Worm (Caenorhabditis elegans) whole organism, young adult: Measurements from ENCODE around the gene gtf-2A2.
A peak's percentile ranks its signal among the peaks of the same experiment; 100 is the strongest.

Experiments used
- B0019.2 ChIP-seq: fragments of 200-800 bp; sonication (Bioruptor generic); conservative IDR thresholded peaks from 2 replicates; pipeline ENCODE4 v1.3.6; 2022; ENCODE audit warnings: missing genetic modification reagents, missing genetic modification characterization, missing compliant biosample characterization
- C17E4.6 ChIP-seq: fragments of 200-800 bp; sonication (Bioruptor generic); IDR thresholded peaks from 2 replicates; pipeline ENCODE4 v1.3.6; 2022; ENCODE audit warnings: missing genetic modification reagents, missing genetic modification characterization, missing compliant biosample characterization
- F33H1.4 ChIP-seq: fragments of 200-800 bp; sonication (Bioruptor generic); IDR thresholded peaks from 2 replicates; pipeline ENCODE4 v1.3.6; 2022; ENCODE audit warnings: missing genetic modification reagents, missing genetic modification characterization, missing compliant biosample characterization
- F39B2.1 ChIP-seq: fragments of 200-800 bp; sonication (Bioruptor generic); IDR thresholded peaks from 2 replicates; pipeline ENCODE4 v1.3.6; 2022; ENCODE audit warnings: missing genetic modification reagents, missing genetic modification characterization, missing compliant biosample characterization
- F52B5.7 ChIP-seq: sonication (generic microtip); optimal IDR thresholded peaks from 2 replicates; lab custom pipeline; 2016; ENCODE audit warnings: mild to moderate bottlenecking, missing genetic modification characterization, missing compliant biosample characterization
- F57A8.1 ChIP-seq: fragments of 200-800 bp; sonication (Bioruptor generic); optimal IDR thresholded peaks from 2 replicates; lab custom pipeline; 2018; ENCODE audit warnings: mild to moderate bottlenecking, missing genetic modification characterization, moderate library complexity, missing compliant biosample characterization
- Y53G8AR.9 ChIP-seq: fragments of 200-800 bp; sonication (Bioruptor generic); conservative IDR thresholded peaks from 2 replicates; pipeline ENCODE4 v1.3.6; 2022; ENCODE audit warnings: missing genetic modification reagents, missing genetic modification characterization, missing compliant biosample characterization
- Y67H2A.10 ChIP-seq: fragments of 200-800 bp; sonication (Bioruptor generic); conservative IDR thresholded peaks from 2 replicates; pipeline ENCODE4 v1.3.6; 2022; ENCODE audit warnings: missing genetic modification reagents, missing genetic modification characterization, missing compliant biosample characterization
- ZK185.1 ChIP-seq: sonication (generic microtip); optimal IDR thresholded peaks from 2 replicates; lab custom pipeline; 2016; ENCODE audit warnings: mild to moderate bottlenecking, missing genetic modification characterization, missing compliant biosample characterization; ENCODE audit not compliant: poor library complexity, severe bottlenecking
- ama-1 ChIP-seq, 3 experiments: fragments of 150-350 bp in 1 of 3; sonication (generic microtip) in 2 of 3; optimal IDR thresholded peaks; 2 replicates each; lab custom pipeline; 2014 to 2018; ENCODE audit warnings: missing biosample characterization in 2 of 3, missing genetic modification characterization in 2 of 3, missing genetic modification reagents in 2 of 3
- bed-2 ChIP-seq: fragments of 200-800 bp; sonication (Bioruptor generic); IDR thresholded peaks from 2 replicates; pipeline ENCODE4 v1.3.6; 2022; ENCODE audit warnings: missing genetic modification reagents, missing genetic modification characterization, missing compliant biosample characterization
- cebp-1 ChIP-seq, 2 experiments: fragments of 200-800 bp in 1 of 2; sonication (Bioruptor generic) in 1 of 2; sonication (generic microtip) in 1 of 2; IDR thresholded peaks in 1 of 2; optimal IDR thresholded peaks in 1 of 2; 2 replicates each; pipeline versions ENCODE4 v1.3.6 to Lab custom; 2017 to 2022; ENCODE audit warnings: missing compliant biosample characterization in 2 of 2, missing genetic modification characterization in 2 of 2, mild to moderate bottlenecking in 1 of 2, missing genetic modification reagents in 1 of 2, moderate library complexity in 1 of 2
- cebp-2 ChIP-seq: fragments of 200-800 bp; sonication (Bioruptor generic); IDR thresholded peaks from 2 replicates; pipeline ENCODE4 v1.3.6; 2022; ENCODE audit warnings: missing genetic modification characterization, missing compliant biosample characterization
- ceh-100 ChIP-seq: fragments of 200-800 bp; sonication (Bioruptor generic); IDR thresholded peaks from 2 replicates; pipeline ENCODE4 v1.3.6; 2022; ENCODE audit warnings: missing genetic modification reagents, missing genetic modification characterization, missing compliant biosample characterization
- ceh-27 ChIP-seq: fragments of 200-800 bp; sonication (Bioruptor generic); optimal IDR thresholded peaks from 2 replicates; lab custom pipeline; 2018; ENCODE audit warnings: mild to moderate bottlenecking, missing genetic modification characterization, moderate library complexity, missing compliant biosample characterization
- ceh-40 ChIP-seq: fragments of 200-800 bp; sonication (Bioruptor generic); IDR thresholded peaks from 2 replicates; pipeline ENCODE4 v1.3.6; 2022; ENCODE audit warnings: missing genetic modification characterization, missing compliant biosample characterization
- dpl-1 ChIP-seq: fragments of 150-350 bp; optimal IDR thresholded peaks from 2 replicates; lab custom pipeline; 2014; ENCODE audit warnings: missing biosample characterization, missing genetic modification reagents, missing genetic modification characterization
- egl-44 ChIP-seq: fragments of 200-800 bp; sonication (Bioruptor generic); IDR thresholded peaks from 2 replicates; pipeline ENCODE4 v1.3.6; 2022; ENCODE audit warnings: missing genetic modification reagents, missing genetic modification characterization, missing compliant biosample characterization
- egrh-3 ChIP-seq: fragments of 200-800 bp; sonication (Bioruptor generic); IDR thresholded peaks from 2 replicates; pipeline ENCODE4 v1.3.6; 2022; ENCODE audit warnings: missing genetic modification reagents, missing genetic modification characterization, missing compliant biosample characterization
- him-1 ChIP-seq: sonication (generic microtip); optimal IDR thresholded peaks from 2 replicates; lab custom pipeline; 2016; ENCODE audit warnings: missing genotype, missing genetic modification reagents, missing genetic modification characterization, missing compliant biosample characterization
- hlh-12 ChIP-seq: sonication (generic microtip); optimal IDR thresholded peaks from 2 replicates; lab custom pipeline; 2016; ENCODE audit warnings: missing genetic modification characterization, missing compliant biosample characterization
- hmg-20 ChIP-seq: fragments of 200-800 bp; sonication (Bioruptor generic); IDR thresholded peaks from 2 replicates; pipeline ENCODE4 v1.3.6; 2022; ENCODE audit warnings: missing genetic modification reagents, missing genetic modification characterization, missing compliant biosample characterization
- lin-40 ChIP-seq: sonication (generic microtip); optimal IDR thresholded peaks from 2 replicates; lab custom pipeline; 2016; ENCODE audit warnings: missing genetic modification characterization, mild to moderate bottlenecking, missing compliant biosample characterization, missing genotype, missing genetic modification reagents
- lsl-1 ChIP-seq: fragments of 200-800 bp; sonication (Bioruptor generic); optimal IDR thresholded peaks from 2 replicates; lab custom pipeline; 2018; ENCODE audit warnings: mild to moderate bottlenecking, missing genetic modification characterization, moderate library complexity, missing compliant biosample characterization
- madf-3 ChIP-seq: fragments of 200-800 bp; sonication (Bioruptor generic); IDR thresholded peaks from 2 replicates; pipeline ENCODE4 v1.3.6; 2022; ENCODE audit warnings: missing genetic modification reagents, missing genetic modification characterization, missing compliant biosample characterization
- mcd-1 ChIP-seq: fragments of 200-800 bp; sonication (Bioruptor generic); IDR thresholded peaks from 2 replicates; pipeline ENCODE4 v1.3.6; 2022; ENCODE audit warnings: missing genetic modification reagents, missing genetic modification characterization, missing compliant biosample characterization
- mel-28 ChIP-seq: sonication (generic microtip); optimal IDR thresholded peaks from 2 replicates; lab custom pipeline; 2016; ENCODE audit warnings: borderline replicate concordance, mild to moderate bottlenecking, missing genetic modification characterization, missing compliant biosample characterization
- nfyb-1 ChIP-seq: fragments of 200-800 bp; sonication (Bioruptor generic); IDR thresholded peaks from 2 replicates; pipeline ENCODE4 v1.3.6; 2022; ENCODE audit warnings: missing genetic modification reagents, missing genetic modification characterization, missing compliant biosample characterization
- nhr-120 ChIP-seq: fragments of 200-800 bp; sonication (Bioruptor generic); IDR thresholded peaks from 2 replicates; pipeline ENCODE4 v1.3.6; 2022; ENCODE audit warnings: missing genetic modification characterization, missing compliant biosample characterization
- nhr-27 ChIP-seq: fragments of 200-800 bp; sonication (Bioruptor generic); optimal IDR thresholded peaks from 2 replicates; lab custom pipeline; 2018; ENCODE audit warnings: mild to moderate bottlenecking, missing genetic modification characterization, moderate library complexity, missing compliant biosample characterization
- nhr-80 ChIP-seq: sonication (generic microtip); optimal IDR thresholded peaks from 2 replicates; lab custom pipeline; 2016; ENCODE audit warnings: missing genetic modification characterization, missing compliant biosample characterization
- nhr-90 ChIP-seq: sonication (generic microtip); optimal IDR thresholded peaks from 2 replicates; lab custom pipeline; 2016; ENCODE audit warnings: missing genotype, mild to moderate bottlenecking, missing genetic modification characterization, missing compliant biosample characterization
- pbrm-1 ChIP-seq: fragments of 200-800 bp; sonication (Bioruptor generic); IDR thresholded peaks from 2 replicates; pipeline ENCODE4 v1.3.6; 2022; ENCODE audit warnings: missing genetic modification reagents, missing genetic modification characterization, missing compliant biosample characterization
- pha-4 ChIP-seq: fragments of 150-350 bp; sonication (generic microtip); optimal IDR thresholded peaks from 2 replicates; lab custom pipeline; 2014; ENCODE audit warnings: missing biosample characterization, missing genetic modification reagents, missing genetic modification characterization
- rcor-1 ChIP-seq: fragments of 200-800 bp; sonication (Bioruptor generic); IDR thresholded peaks from 2 replicates; pipeline ENCODE4 v1.3.6; 2022; ENCODE audit warnings: missing genetic modification reagents, missing genetic modification characterization, missing compliant biosample characterization
- snpc-4 ChIP-seq, 5 experiments: fragments of 150-350 bp in 1 of 5; sonication (generic microtip) in 4 of 5; optimal IDR thresholded peaks; 2 replicates each; lab custom pipeline; 2014 to 2018; ENCODE audit warnings: missing genetic modification characterization in 5 of 5, missing biosample characterization in 3 of 5, antibody characterized with exemption in 2 of 5, mild to moderate bottlenecking in 2 of 5, missing compliant biosample characterization in 2 of 5, missing genotype in 2 of 5, moderate library complexity in 2 of 5, missing genetic modification reagents in 1 of 5
- somi-1 ChIP-seq: fragments of 200-800 bp; sonication (Bioruptor generic); optimal IDR thresholded peaks from 2 replicates; lab custom pipeline; 2018; ENCODE audit warnings: mild to moderate bottlenecking, missing genetic modification characterization, missing compliant biosample characterization
- sptf-2 ChIP-seq: fragments of 200-800 bp; sonication (Bioruptor generic); optimal IDR thresholded peaks from 2 replicates; lab custom pipeline; 2018; ENCODE audit warnings: mild to moderate bottlenecking, missing genetic modification characterization, missing compliant biosample characterization
- tbp1 ChIP-seq: fragments of 200-800 bp; sonication (Bioruptor generic); optimal IDR thresholded peaks from 2 replicates; lab custom pipeline; 2018; ENCODE audit warnings: mild to moderate bottlenecking, missing genetic modification characterization, missing compliant biosample characterization
- tbx-9 ChIP-seq: sonication (generic microtip); optimal IDR thresholded peaks from 2 replicates; lab custom pipeline; 2016; ENCODE audit warnings: borderline replicate concordance, missing genetic modification characterization, inconsistent platforms, missing compliant biosample characterization
- tlf-1 ChIP-seq: fragments of 200-800 bp; sonication (Bioruptor generic); optimal IDR thresholded peaks from 2 replicates; lab custom pipeline; 2018; ENCODE audit warnings: mild to moderate bottlenecking, missing genetic modification characterization, missing compliant biosample characterization
- unc-62 ChIP-seq: fragments of 150-350 bp; optimal IDR thresholded peaks from 2 replicates; lab custom pipeline; 2014; ENCODE audit warnings: missing biosample characterization, missing genetic modification reagents, missing genetic modification characterization
- ztf-22 ChIP-seq: fragments of 200-800 bp; sonication (Bioruptor generic); optimal IDR thresholded peaks from 2 replicates; lab custom pipeline; 2018; ENCODE audit warnings: mild to moderate bottlenecking, missing genetic modification characterization, moderate library complexity, missing compliant biosample characterization
- ztf-26 ChIP-seq: sonication (generic microtip); optimal IDR thresholded peaks from 2 replicates; lab custom pipeline; 2017; ENCODE audit warnings: missing genetic modification characterization, missing compliant biosample characterization

Gene gtf-2A2

ce11 chrIII:12598418-12599330, 25.9 kb upstream of the gtf-2A2 start (continued):
- TF ChIP-seq unc-62 (GFP tag; lab: Kevin White, UChicago), result no peak
- TF ChIP-seq ceh-27 (GFP tag; lab: Kevin White, UChicago), result peak; percentile 47
- peak; percentile 81 for TF ChIP-seq pbrm-1
- TF ChIP-seq dpl-1 (GFP tag; lab: Kevin White, UChicago), result no peak
- TF ChIP-seq lsl-1 (GFP tag; lab: Kevin White, UChicago), result peak; percentile 77
- TF ChIP-seq ztf-26, result peak; percentile 11
- TF ChIP-seq egl-44 (GFP tag; lab: Robert Waterston, UW), result peak; percentile 42; the same call in 1 of the 2 replicates
- TF ChIP-seq F39B2.1 (GFP tag; lab: Robert Waterston, UW), result no peak; the same call in 1 of the 2 replicates
- TF ChIP-seq lin-40 (tag; lab: Kevin White, UChicago), result peak; percentile 61
- peak; percentile 60 for TF ChIP-seq Y67H2A.10
- no peak for TF ChIP-seq cebp-2 (GFP tag; lab: Robert Waterston, UW)
- TF ChIP-seq him-1 (tag; lab: Kevin White, UChicago), result peak; percentile 29
- TF ChIP-seq nhr-90 (tag; lab: Kevin White, UChicago), result no peak
- no peak for TF ChIP-seq bed-2 (GFP tag; lab: Robert Waterston, UW)
- TF ChIP-seq nhr-120 (GFP tag; lab: Robert Waterston, UW), result 0 out of 2 replicates have a peak, but pooled peaks have one; percentile 63
- no peak for TF ChIP-seq pha-4 (tag; lab: Kevin White, UChicago)
- TF ChIP-seq mel-28 (tag; lab: Kevin White, UChicago), result peak; percentile 66
- TF ChIP-seq sptf-2 (GFP tag; lab: Kevin White, UChicago), result no peak
- TF ChIP-seq somi-1 (GFP tag; lab: Kevin White, UChicago), result peak; percentile 21
- no peak; the same call in 1 of the 2 replicates for TF ChIP-seq B0019.2 (GFP tag; lab: Robert Waterston, UW)
- TF ChIP-seq ceh-40 (GFP tag; lab: Robert Waterston, UW), result no peak
- peak; percentile 34 for TF ChIP-seq ceh-100 (GFP tag; lab: Robert Waterston, UW)
- no peak for TF ChIP-seq C17E4.6 (GFP tag; lab: Robert Waterston, UW)
- TF ChIP-seq cebp-1 (GFP tag; IDR thresholded peaks at IDR 0.05; lab: Robert Waterston, UW), result 0 out of 2 replicates have a peak, but pooled peaks have one; percentile 30
- peak; percentile 84 for TF ChIP-seq cebp-1 (tag; optimal IDR thresholded peaks at IDR 0.05; lab: Kevin White, UChicago)
- TF ChIP-seq tbp1, result peak; percentile 54
- TF ChIP-seq ZK185.1 (tag; lab: Kevin White, UChicago), result peak; percentile 79
- TF ChIP-seq tlf-1 (GFP tag; lab: Kevin White, UChicago), result peak; percentile 1
- TF ChIP-seq nhr-27 (tag; lab: Kevin White, UChicago), result peak; percentile 68
- TF ChIP-seq madf-3 (GFP tag; lab: Robert Waterston, UW), result peak; percentile 99
- TF ChIP-seq nhr-80, result peak; percentile 13
- peak; percentile 75 for TF ChIP-seq nfyb-1 (GFP tag; lab: Robert Waterston, UW)
- TF ChIP-seq tbx-9, result no peak
- TF ChIP-seq F33H1.4 (GFP tag; lab: Robert Waterston, UW), result peak; percentile 43
- TF ChIP-seq hlh-12 (tag; lab: Kevin White, UChicago), result no peak
- peak; percentile 61; the same call in 1 of the 2 replicates for TF ChIP-seq egrh-3 (GFP tag; lab: Robert Waterston, UW)
- TF ChIP-seq, all 124 proteins: peak for 74

- TF ChIP-seq F52B5.7 (tag; lab: Kevin White, UChicago) (no peak), cebp-2 (GFP tag; lab: Robert Waterston, UW) (0 out of 2 replicates have a peak, but pooled peaks have one; percentile 27), mcd-1 (GFP tag; lab: Robert Waterston, UW) (0 out of 2 replicates have a peak, but pooled peaks have one; percentile 13), somi-1 (GFP tag; lab: Kevin White, UChicago) (no peak), tbp1 (no peak), rcor-1 (no peak), Y53G8AR.9 (peak; percentile 37; the same call in 1 of the 2 replicates), ztf-22 (GFP tag; lab: Kevin White, UChicago) (no peak), snpc-4 (GFP tag; optimal IDR thresholded peaks at IDR 0.05; lab: Kevin White, UChicago) (no peak), snpc-4 (tag; optimal IDR thresholded peaks at IDR 0.05; lab: Kevin White, UChicago) (peak; percentile 43 to 57 (median 50)), ama-1 (optimal IDR thresholded peaks at IDR 0.05; lab: Kevin White, UChicago) (no peak), ama-1 (GFP tag; optimal IDR thresholded peaks at IDR 0.05; lab: Kevin White, UChicago) (peak in 1 of 2 experiments; percentile 10), hmg-20 (no peak), F57A8.1 (no peak)
Measured at ce11 chrIII:12599672-12600071, 24.9 kb upstream of the gtf-2A2 start, which contains the start of gene gldi-8. TSS of gene gldi-8 (minus strand) at chrIII:12599729.
